Worm (Caenorhabditis elegans) whole organism, L3 larva: Measurements from ENCODE around the gene tsp-12.
A peak's percentile ranks its signal among the peaks of the same experiment; 100 is the strongest.

Experiments
- hmg-11 ChIP-seq: sonication (generic microtip); optimal IDR thresholded peaks from 2 replicates; lab custom pipeline; 2016; ENCODE audit warnings: missing genetic modification characterization, missing compliant biosample characterization
- snpc-4 ChIP-seq: fragments of 150-350 bp; optimal IDR thresholded peaks from 2 replicates; lab custom pipeline; 2014; ENCODE audit warnings: missing biosample characterization, missing genetic modification characterization

DNA sequence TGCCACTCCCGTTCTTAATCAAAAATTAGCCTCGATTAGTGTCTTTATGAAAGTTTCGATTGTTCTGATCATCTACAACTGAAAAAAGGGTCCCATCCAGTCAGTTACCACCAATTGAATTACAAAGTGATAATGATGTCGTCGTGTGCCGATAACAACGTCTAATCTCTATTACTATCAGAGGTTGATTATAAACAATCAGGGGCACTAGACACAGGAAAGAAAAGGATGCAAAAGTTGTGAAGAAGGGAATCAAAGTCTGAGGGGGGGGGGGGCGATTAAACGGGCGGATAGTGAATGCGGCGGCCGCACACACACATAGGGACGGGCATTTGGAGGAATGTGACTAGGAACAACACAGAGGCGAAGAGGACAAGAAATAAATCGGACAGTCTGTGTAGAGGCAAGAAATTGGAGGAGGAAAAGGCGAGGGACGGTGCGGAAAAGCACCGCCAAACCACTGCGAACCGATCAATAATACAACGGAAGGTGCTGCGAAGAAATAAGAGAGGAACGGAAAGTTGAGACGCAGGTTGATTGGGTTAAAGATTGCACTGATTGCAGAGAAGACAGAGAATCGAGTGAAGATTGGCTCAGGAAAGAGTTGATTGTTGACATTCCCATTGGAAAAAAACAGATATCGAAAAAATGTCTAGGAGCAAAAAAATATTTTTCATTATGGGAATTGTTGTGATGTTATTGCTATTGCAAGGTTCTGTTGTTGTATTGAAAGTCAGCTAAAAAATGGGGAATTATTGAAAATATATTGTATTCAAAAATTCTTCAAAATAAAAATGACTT lies 24.7 kb upstream of the tsp-12 start:
- TF ChIP-seq hmg-11 (tag; lab: Kevin White, UChicago) (peak; percentile 37), snpc-4 (tag; lab: Kevin White, UChicago) (no peak)
